Fruit fly (Drosophila melanogaster) whole organism, embryonic: ENCODE measurements around the gene CG9497.

ENCODE experiments used
- C15 ChIP-seq: fragments of 200-800 bp; sonication (Bioruptor generic); IDR thresholded peaks from 3 replicates; pipeline ENCODE4 v1.3.6; 2022; ENCODE audit warnings: missing biosample characterization, missing genetic modification characterization
- CG1024 ChIP-seq: fragments of 200-800 bp; sonication (Bioruptor generic); IDR thresholded peaks from 2 replicates; pipeline ENCODE4 v1.3.6; 2022; ENCODE audit warnings: missing biosample characterization, missing genetic modification characterization
- CG10366 ChIP-seq: fragments of 200-800 bp; sonication (Bioruptor generic); IDR thresholded peaks from 2 replicates; pipeline ENCODE4 v1.3.6; 2022; ENCODE audit warnings: missing biosample characterization, missing genetic modification characterization
- CG11247 ChIP-seq: fragments of 200-800 bp; sonication (Bioruptor generic); IDR thresholded peaks from 2 replicates; pipeline ENCODE4 v1.3.6; 2022; ENCODE audit warnings: missing biosample characterization, missing genetic modification characterization
- CG11398 ChIP-seq: fragments of 200-800 bp; sonication (Bioruptor generic); optimal IDR thresholded peaks from 2 replicates; lab custom pipeline; 2016; ENCODE audit warnings: missing biosample characterization, missing genetic modification characterization
- CG15269 ChIP-seq: fragments of 200-800 bp; sonication (Bioruptor generic); optimal IDR thresholded peaks from 2 replicates; lab custom pipeline; 2018; ENCODE audit warnings: missing biosample characterization, mild to moderate bottlenecking, missing genetic modification characterization, moderate library complexity
- CG16779 ChIP-seq: fragments of 200-800 bp; sonication (Bioruptor generic); IDR thresholded peaks from 2 replicates; pipeline ENCODE4 v1.3.6; 2022; ENCODE audit warnings: missing biosample characterization, missing genetic modification characterization
- CG17328 ChIP-seq: fragments of 200-800 bp; sonication (Bioruptor generic); IDR thresholded peaks from 2 replicates; pipeline ENCODE4 v1.3.6; 2022; ENCODE audit warnings: missing biosample characterization, missing genetic modification characterization
- CG17612 ChIP-seq: fragments of 200-800 bp; sonication (Bioruptor generic); IDR thresholded peaks from 2 replicates; pipeline ENCODE4 v1.3.6; 2022; ENCODE audit warnings: missing biosample characterization, missing genetic modification characterization
- CG18476 ChIP-seq: fragments of 200-800 bp; sonication (Bioruptor generic); optimal IDR thresholded peaks from 2 replicates; lab custom pipeline; 2016; ENCODE audit warnings: missing biosample characterization, mild to moderate bottlenecking, missing genetic modification characterization
- CG18599 ChIP-seq: fragments of 200-800 bp; sonication (Bioruptor generic); optimal IDR thresholded peaks from 3 replicates; lab custom pipeline; 2017; ENCODE audit warnings: missing biosample characterization, missing genetic modification characterization, mild to moderate bottlenecking, moderate library complexity, missing genetic modification reagents
- CG31365 ChIP-seq: fragments of 200-800 bp; sonication (Bioruptor generic); optimal IDR thresholded peaks from 2 replicates; lab custom pipeline; 2018; ENCODE audit warnings: missing biosample characterization, mild to moderate bottlenecking, missing genetic modification characterization
- CG3163 ChIP-seq: fragments of 200-800 bp; sonication (Bioruptor generic); optimal IDR thresholded peaks from 3 replicates; lab custom pipeline; 2016; ENCODE audit warnings: missing biosample characterization, missing genetic modification characterization
- CG32532 ChIP-seq: fragments of 200-800 bp; sonication (Bioruptor generic); IDR thresholded peaks from 2 replicates; pipeline ENCODE4 v1.3.6; 2022; ENCODE audit warnings: missing biosample characterization, missing genetic modification characterization
- CG3726 ChIP-seq: fragments of 200-800 bp; sonication (Bioruptor generic); IDR thresholded peaks from 3 replicates; pipeline ENCODE4, ENCODE4 v1.3.6; 2022; ENCODE audit warnings: missing biosample characterization, missing genetic modification characterization
- CG7928 ChIP-seq: fragments of 200-800 bp; sonication (Bioruptor generic); optimal IDR thresholded peaks from 2 replicates; lab custom pipeline; 2017; ENCODE audit warnings: missing biosample characterization, mild to moderate bottlenecking, missing genetic modification characterization
- CG9932 ChIP-seq: fragments of 200-800 bp; sonication (Bioruptor generic); IDR thresholded peaks from 2 replicates; pipeline ENCODE4 v1.3.6; 2022; ENCODE audit warnings: missing biosample characterization, missing genetic modification characterization
- Ets65A ChIP-seq: fragments of 200-800 bp; sonication (Bioruptor generic); peaks from one replicate; lab custom pipeline; 2016; ENCODE audit warnings: missing biosample characterization, missing genetic modification characterization
- H15 ChIP-seq: fragments of 200-800 bp; sonication (Bioruptor generic); IDR thresholded peaks from 3 replicates; pipeline ENCODE4 v1.3.6; 2022; ENCODE audit warnings: missing biosample characterization, missing genetic modification characterization
- Hr78 ChIP-seq, 2 experiments: fragments of 200-800 bp in 1 of 2; fragments of >200 bp in 1 of 2; sonication (Bioruptor generic) in 1 of 2; optimal IDR thresholded peaks; 2 replicates each; lab custom pipeline; 2017 to 2019; ENCODE audit warnings: missing biosample characterization in 2 of 2, missing genetic modification characterization in 2 of 2, mild to moderate bottlenecking in 1 of 2, moderate library complexity in 1 of 2
- NFAT ChIP-seq: fragments of 200-800 bp; sonication (Bioruptor generic); IDR thresholded peaks from 2 replicates; pipeline ENCODE4 v1.3.6; 2022; ENCODE audit warnings: missing biosample characterization, missing genetic modification characterization
- Opbp ChIP-seq: fragments of 200-800 bp; sonication (Bioruptor generic); IDR thresholded peaks from 3 replicates; pipeline ENCODE4 v1.3.6; 2022; ENCODE audit warnings: missing biosample characterization, missing genetic modification characterization; ENCODE audit not compliant: partially characterized antibody
- PHDP ChIP-seq: fragments of 200-800 bp; sonication (Bioruptor generic); optimal IDR thresholded peaks from 3 replicates; lab custom pipeline; 2018; ENCODE audit warnings: missing biosample characterization, mild to moderate bottlenecking, missing genetic modification characterization, moderate library complexity
- Scr ChIP-seq: fragments of 200-800 bp; sonication (Bioruptor generic); IDR thresholded peaks from 2 replicates; pipeline ENCODE4 v1.3.6; 2022; ENCODE audit warnings: missing biosample characterization, missing genetic modification characterization; ENCODE audit not compliant: partially characterized antibody
- Six4 ChIP-seq: fragments of 200-800 bp; sonication (Bioruptor generic); optimal IDR thresholded peaks from 2 replicates; lab custom pipeline; 2016; ENCODE audit warnings: missing biosample characterization, missing genetic modification characterization
- Sox102F ChIP-seq: fragments of 200-800 bp; sonication (Bioruptor generic); optimal IDR thresholded peaks from 2 replicates; lab custom pipeline; 2018; ENCODE audit warnings: missing biosample characterization, mild to moderate bottlenecking, missing genetic modification characterization, moderate library complexity
- Sry-δ ChIP-seq: fragments of 200-800 bp; sonication (Bioruptor generic); optimal IDR thresholded peaks from 2 replicates; lab custom pipeline; 2016; ENCODE audit warnings: missing biosample characterization, missing genetic modification characterization
- abd-A ChIP-seq: fragments of 200-800 bp; sonication (Bioruptor generic); optimal IDR thresholded peaks from 3 replicates; lab custom pipeline; 2019; ENCODE audit warnings: missing biosample characterization, mild to moderate bottlenecking, missing genetic modification characterization, moderate library complexity
- bigmax ChIP-seq: fragments of 200-800 bp; sonication (Bioruptor generic); optimal IDR thresholded peaks from 2 replicates; lab custom pipeline; 2018; ENCODE audit warnings: missing biosample characterization, mild to moderate bottlenecking, missing genetic modification characterization
- chinmo ChIP-seq: fragments of 200-800 bp; sonication (Bioruptor generic); IDR thresholded peaks from 4 replicates; pipeline ENCODE4 v1.3.6; 2022; ENCODE audit warnings: missing biosample characterization, missing genetic modification characterization; ENCODE audit not compliant: partially characterized antibody
- ci ChIP-seq: fragments of 200-800 bp; sonication (Bioruptor generic); IDR thresholded peaks from 3 replicates; pipeline ENCODE4 v1.3.6; 2022; ENCODE audit warnings: missing biosample characterization, missing genetic modification characterization
- danr ChIP-seq: fragments of 200-800 bp; sonication (Bioruptor generic); IDR thresholded peaks from 2 replicates; pipeline ENCODE4 v1.3.6; 2022; ENCODE audit warnings: missing biosample characterization, missing genetic modification characterization
- grn ChIP-seq: fragments of 200-800 bp; sonication (Bioruptor generic); optimal IDR thresholded peaks from 3 replicates; lab custom pipeline; 2017; ENCODE audit warnings: missing biosample characterization, missing genetic modification characterization
- hbn ChIP-seq: fragments of 200-800 bp; sonication (Bioruptor generic); IDR thresholded peaks from 2 replicates; pipeline ENCODE4 v1.3.6; 2022; ENCODE audit warnings: missing biosample characterization, missing genetic modification characterization; ENCODE audit not compliant: partially characterized antibody
- her ChIP-seq: fragments of 200-800 bp; sonication (Bioruptor generic); optimal IDR thresholded peaks from 2 replicates; lab custom pipeline; 2016; ENCODE audit warnings: missing biosample characterization, missing genetic modification characterization
- ken ChIP-seq: fragments of 200-800 bp; sonication (Bioruptor generic); IDR thresholded peaks from 3 replicates; pipeline ENCODE4 v1.3.6; 2022; ENCODE audit warnings: missing biosample characterization, missing genetic modification characterization
- lab ChIP-seq: fragments of 200-800 bp; sonication (Bioruptor generic); optimal IDR thresholded peaks from 3 replicates; lab custom pipeline; 2017; ENCODE audit warnings: missing biosample characterization, missing genetic modification characterization, mild to moderate bottlenecking, moderate library complexity, missing genetic modification reagents
- lmd ChIP-seq: fragments of 200-800 bp; sonication (Bioruptor generic); IDR thresholded peaks from 2 replicates; pipeline ENCODE4 v1.3.6; 2022; ENCODE audit warnings: missing biosample characterization, missing genetic modification characterization
- nom ChIP-seq: fragments of 200-800 bp; sonication (Bioruptor generic); optimal IDR thresholded peaks from 2 replicates; lab custom pipeline; 2017; ENCODE audit warnings: missing biosample characterization, missing genetic modification characterization, mild to moderate bottlenecking, moderate library complexity, missing genetic modification reagents
- prd ChIP-seq, 3 experiments: fragments of >200 bp in 2 of 3; fragments of 200-800 bp in 1 of 3; sonication (Bioruptor generic) in 1 of 3; optimal IDR thresholded peaks in 2 of 3; IDR thresholded peaks in 1 of 3; 2 replicates in 2 of 3; 3 replicates in 1 of 3; pipeline versions ENCODE4 v1.3.6 to Lab custom; 2017 to 2022; ENCODE audit warnings: missing biosample characterization in 1 of 3, missing genetic modification characterization in 1 of 3
- ranshi ChIP-seq: fragments of 200-800 bp; sonication (Bioruptor generic); IDR thresholded peaks from 2 replicates; pipeline ENCODE4 v1.3.6; 2022; ENCODE audit warnings: missing biosample characterization, missing genetic modification characterization
- sens ChIP-seq: fragments of 200-800 bp; sonication (Bioruptor generic); peaks from one replicate; lab custom pipeline; 2016; ENCODE audit warnings: missing biosample characterization, missing genetic modification characterization
- slbo ChIP-seq: fragments of 200-800 bp; sonication (Bioruptor generic); IDR thresholded peaks from 2 replicates; pipeline ENCODE4 v1.3.6; 2022; ENCODE audit warnings: missing biosample characterization, missing genetic modification characterization
- sob ChIP-seq: fragments of 200-800 bp; sonication (Bioruptor generic); IDR thresholded peaks from 2 replicates; pipeline ENCODE4 v1.3.6; 2022; ENCODE audit warnings: missing biosample characterization, missing genetic modification characterization
- ttk ChIP-seq: fragments of 200-800 bp; sonication (Bioruptor generic); IDR thresholded peaks from 2 replicates; pipeline ENCODE4 v2.1.2; 2022; ENCODE audit warnings: missing biosample characterization, missing genetic modification characterization
- tx ChIP-seq: fragments of 200-800 bp; sonication (Bioruptor generic); optimal IDR thresholded peaks from 2 replicates; lab custom pipeline; 2016; ENCODE audit warnings: missing biosample characterization, missing genetic modification characterization
- unc-4 ChIP-seq: fragments of 200-800 bp; sonication (Bioruptor generic); IDR thresholded peaks from 2 replicates; pipeline ENCODE4 v1.3.6; 2022; ENCODE audit warnings: missing biosample characterization, missing genetic modification characterization; ENCODE audit not compliant: partially characterized antibody
- yki ChIP-seq: fragments of >200 bp; optimal IDR thresholded peaks from 3 replicates; lab custom pipeline; 2018
- z ChIP-seq: fragments of 200-800 bp; sonication (Bioruptor generic); IDR thresholded peaks from 3 replicates; pipeline ENCODE4 v1.3.6; 2022; ENCODE audit warnings: missing biosample characterization, missing genetic modification characterization
- zen ChIP-seq: fragments of 200-800 bp; sonication (Bioruptor generic); optimal IDR thresholded peaks from 3 replicates; lab custom pipeline; 2018; ENCODE audit warnings: missing biosample characterization, mild to moderate bottlenecking, missing genetic modification characterization, moderate library complexity

The CG9497 gene

dm6 chr2L:6379197-6379596, 31.0 kb upstream of the CG9497 start:
- TF ChIP-seq ttk (0 out of 2 replicates have a peak, but pooled peaks have one; percentile 29), CG17612 (GFP tag; lab: Robert Waterston, UW) (no peak), ci (0 out of 3 replicates have a peak, but pooled peaks have one; percentile 27), PHDP (tag; lab: Kevin White, UChicago) (no peak), Opbp (GFP tag; lab: Robert Waterston, UW) (no peak), CG3163 (no peak), CG3726 (GFP tag; lab: Robert Waterston, UW) (no peak), H15 (GFP tag; lab: Robert Waterston, UW) (no peak), CG18476 (GFP tag; lab: Kevin White, UChicago) (no peak), her (no peak), abd-A (tag; lab: Kevin White, UChicago) (no peak), Six4 (no peak), NFAT (no peak), bigmax (GFP tag; lab: Kevin White, UChicago) (no peak), grn (GFP tag; lab: Kevin White, UChicago) (no peak), CG11247 (GFP tag; lab: Robert Waterston, UW) (no peak), CG17328 (GFP tag; lab: Robert Waterston, UW) (peak; percentile 17; the same call in 1 of the 2 replicates), Sry-δ (no peak), yki (lab: Kevin White, UChicago) (no peak), CG7928 (GFP tag; lab: Kevin White, UChicago) (no peak), CG9932 (GFP tag; lab: Robert Waterston, UW) (no peak), lab (peak; percentile 23), Scr (GFP tag; lab: Robert Waterston, UW) (no peak), CG32532 (no peak), sob (GFP tag; lab: Robert Waterston, UW) (0 out of 2 replicates have a peak, but pooled peaks have one; percentile 24), chinmo (GFP tag; lab: Robert Waterston, UW) (no peak), Hr78 (GFP tag; optimal IDR thresholded peaks at IDR 0.05; lab: Kevin White, UChicago) (no peak), hbn (GFP tag; lab: Robert Waterston, UW) (no peak), prd (optimal IDR thresholded peaks at IDR 0.05; lab: Kevin White, UChicago) (no peak), prd (GFP tag; IDR thresholded peaks at IDR 0.05; lab: Robert Waterston, UW) (peak; percentile 50; the same call in 1 of the 3 replicates), CG11398 (no peak), sens (GFP tag; lab: Kevin White, UChicago) (peak; percentile 62), unc-4 (no peak), nom (no peak), slbo (GFP tag; lab: Robert Waterston, UW) (peak; percentile 17; the same call in 1 of the 2 replicates), Ets65A (peak; percentile 4), CG31365 (tag; lab: Kevin White, UChicago) (no peak), CG1024 (GFP tag; lab: Robert Waterston, UW) (no peak), CG18599 (GFP tag; lab: Kevin White, UChicago) (peak; percentile 18), lmd (GFP tag; lab: Robert Waterston, UW) (peak; percentile 33; the same call in 1 of the 2 replicates), CG16779 (GFP tag; lab: Robert Waterston, UW) (no peak), CG10366 (GFP tag; lab: Robert Waterston, UW) (0 out of 2 replicates have a peak, but pooled peaks have one; percentile 17), tx (no peak), C15 (GFP tag; lab: Robert Waterston, UW) (no peak), Sox102F (no peak), z (GFP tag; lab: Robert Waterston, UW) (no peak), ken (GFP tag; lab: Robert Waterston, UW) (no peak), danr (GFP tag; lab: Robert Waterston, UW) (no peak), ranshi (no peak), zen (tag; lab: Kevin White, UChicago) (peak; percentile 2), CG15269 (tag; lab: Kevin White, UChicago) (no peak)
